Fruit fly (Drosophila melanogaster) whole organism, pupa: ENCODE data around the gene rut.

Experiments
- CG15710 ChIP-seq: fragments of 200-800 bp; sonication (Bioruptor generic); optimal IDR thresholded peaks from 2 replicates; lab custom pipeline; 2018; ENCODE audit warnings: missing biosample characterization, mild to moderate bottlenecking, missing genetic modification characterization, moderate library complexity
- CG17806 ChIP-seq: fragments of 200-800 bp; sonication (Bioruptor generic); optimal IDR thresholded peaks from 2 replicates; lab custom pipeline; 2018; ENCODE audit warnings: missing biosample characterization, mild to moderate bottlenecking, missing genetic modification characterization, moderate library complexity
- CG32121 ChIP-seq: fragments of 200-800 bp; sonication (Bioruptor generic); IDR thresholded peaks from 2 replicates; pipeline ENCODE4 v1.3.6; 2022; ENCODE audit warnings: missing biosample characterization, missing genetic modification characterization
- CG34367 ChIP-seq: fragments of 200-800 bp; sonication (Bioruptor generic); optimal IDR thresholded peaks from 2 replicates; lab custom pipeline; 2018; ENCODE audit warnings: missing biosample characterization, mild to moderate bottlenecking, missing genetic modification characterization
- CG4496 ChIP-seq: fragments of 200-800 bp; sonication (Bioruptor generic); IDR thresholded peaks from 3 replicates; pipeline ENCODE4 v1.3.6; 2022; ENCODE audit warnings: missing biosample characterization, missing genetic modification characterization
- CG8159 ChIP-seq: fragments of 200-800 bp; sonication (Bioruptor generic); optimal IDR thresholded peaks from 3 replicates; lab custom pipeline; 2018; ENCODE audit warnings: missing biosample characterization, mild to moderate bottlenecking, missing genetic modification characterization, moderate library complexity
- CG9948 ChIP-seq: fragments of 200-800 bp; sonication (Bioruptor generic); optimal IDR thresholded peaks from 2 replicates; lab custom pipeline; 2018; ENCODE audit warnings: missing biosample characterization, mild to moderate bottlenecking, missing genetic modification characterization, moderate library complexity
- D1 ChIP-seq: fragments of 200-800 bp; sonication (Bioruptor generic); optimal IDR thresholded peaks from 2 replicates; lab custom pipeline; 2018; ENCODE audit warnings: missing biosample characterization, mild to moderate bottlenecking, missing genetic modification characterization, moderate library complexity
- EcR ChIP-seq: fragments of 200-800 bp; sonication (Bioruptor generic); optimal IDR thresholded peaks from 3 replicates; lab custom pipeline; 2019; ENCODE audit warnings: missing biosample characterization, missing genetic modification characterization, mild to moderate bottlenecking, moderate library complexity, missing genetic modification reagents
- Ets98B ChIP-seq: fragments of 200-800 bp; sonication (Bioruptor generic); IDR thresholded peaks from 2 replicates; pipeline ENCODE4 v1.3.6; 2022; ENCODE audit warnings: missing biosample characterization, missing genetic modification characterization
- Pif1A ChIP-seq: fragments of 200-800 bp; sonication (Bioruptor generic); optimal IDR thresholded peaks from 3 replicates; lab custom pipeline; 2016; ENCODE audit warnings: missing biosample characterization, missing genetic modification characterization
- Pif1B ChIP-seq: fragments of 200-800 bp; sonication (Bioruptor generic); optimal IDR thresholded peaks from 3 replicates; lab custom pipeline; 2016; ENCODE audit warnings: missing biosample characterization, missing genetic modification characterization
- fd96Ca ChIP-seq: fragments of 200-800 bp; sonication (Bioruptor generic); IDR thresholded peaks from 3 replicates; pipeline ENCODE4 v1.3.6; 2022; ENCODE audit warnings: missing biosample characterization, missing genetic modification characterization

DNA sequence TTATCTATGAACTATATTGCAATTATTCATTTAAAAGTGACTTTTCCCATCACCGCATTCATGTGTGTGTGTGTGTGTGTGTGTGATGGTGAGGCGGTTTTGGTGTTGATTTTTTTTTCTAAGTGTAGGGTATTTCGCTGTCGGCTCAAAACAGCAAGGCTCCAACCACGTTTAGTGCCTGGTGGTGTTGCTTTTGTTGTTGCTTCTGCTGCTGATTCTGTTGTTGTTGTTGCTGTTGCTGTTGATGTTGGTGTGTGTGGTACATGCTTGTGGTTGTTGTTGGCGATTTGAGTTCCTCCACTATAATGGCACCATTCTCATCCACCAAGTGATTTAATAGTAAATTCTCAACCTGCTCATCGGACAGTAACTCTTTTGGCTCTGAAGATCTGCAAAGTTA is 1.8 kb upstream of the rut start:
- TF ChIP-seq CG32121 (no peak), CG8159 (tag; lab: Kevin White, UChicago) (no peak), CG17806 (tag; lab: Kevin White, UChicago) (no peak), D1 (tag; lab: Kevin White, UChicago) (no peak), CG34367 (tag; lab: Kevin White, UChicago) (no peak), CG15710 (no peak), CG4496 (GFP tag; lab: Robert Waterston, UW) (no peak), Pif1B (GFP tag; lab: Kevin White, UChicago) (no peak), Pif1A (GFP tag; lab: Kevin White, UChicago) (no peak), fd96Ca (GFP tag; lab: Robert Waterston, UW) (no peak), EcR (GFP tag; lab: Kevin White, UChicago) (no peak), Ets98B (GFP tag; lab: Robert Waterston, UW) (no peak), CG9948 (no peak)
